Fruit fly (Drosophila melanogaster) whole organism, embryonic: ENCODE measurements around the gene Rpn11.

Experiments
- Atf-2 ChIP-seq: fragments of 200-800 bp; sonication (Bioruptor generic); optimal IDR thresholded peaks from 2 replicates; lab custom pipeline; 2016; ENCODE audit warnings: missing biosample characterization, missing genetic modification characterization
- Bdp1 ChIP-seq: fragments of 200-800 bp; sonication (Bioruptor generic); optimal IDR thresholded peaks from 3 replicates; lab custom pipeline; 2016; ENCODE audit warnings: missing biosample characterization, missing genetic modification characterization
- BtbVII ChIP-seq: fragments of 200-800 bp; sonication (Bioruptor generic); optimal IDR thresholded peaks from 3 replicates; lab custom pipeline; 2017; ENCODE audit warnings: missing biosample characterization, mild to moderate bottlenecking, missing genetic modification characterization
- CG10543 ChIP-seq: fragments of 200-800 bp; sonication (Bioruptor generic); optimal IDR thresholded peaks from 3 replicates; lab custom pipeline; 2017; ENCODE audit warnings: missing biosample characterization, mild to moderate bottlenecking, missing genetic modification characterization, moderate library complexity
- CG10959 ChIP-seq: fragments of 200-800 bp; sonication (Bioruptor generic); IDR thresholded peaks from 2 replicates; pipeline ENCODE4 v1.3.6; 2022; ENCODE audit warnings: missing biosample characterization, missing genetic modification characterization
- CG11093 ChIP-seq: fragments of 200-800 bp; sonication (Bioruptor generic); IDR thresholded peaks from 3 replicates; pipeline ENCODE4 v1.3.6; 2022; ENCODE audit warnings: missing biosample characterization, missing genetic modification characterization
- CG13424 ChIP-seq: fragments of 200-800 bp; sonication (Bioruptor generic); optimal IDR thresholded peaks from 2 replicates; lab custom pipeline; 2019; ENCODE audit warnings: missing biosample characterization, mild to moderate bottlenecking, missing genetic modification characterization, moderate library complexity
- CG17802 ChIP-seq: fragments of 200-800 bp; sonication (Bioruptor generic); optimal IDR thresholded peaks from 2 replicates; lab custom pipeline; 2018; ENCODE audit warnings: missing biosample characterization, mild to moderate bottlenecking, missing genetic modification characterization, moderate library complexity
- CG2199 ChIP-seq: fragments of 200-800 bp; sonication (Bioruptor generic); IDR thresholded peaks from 3 replicates; pipeline ENCODE4 v1.3.6; 2022; ENCODE audit warnings: missing biosample characterization, missing genetic modification characterization
- CG30431 ChIP-seq: fragments of 200-800 bp; sonication (Bioruptor generic); optimal IDR thresholded peaks from 2 replicates; lab custom pipeline; 2017; ENCODE audit warnings: missing biosample characterization, missing genetic modification characterization
- CG3407 ChIP-seq: fragments of 200-800 bp; sonication (Bioruptor generic); optimal IDR thresholded peaks from 2 replicates; lab custom pipeline; 2018; ENCODE audit warnings: missing biosample characterization, mild to moderate bottlenecking, missing genetic modification characterization
- CG3995 ChIP-seq: fragments of 200-800 bp; sonication (Bioruptor generic); optimal IDR thresholded peaks from 3 replicates; lab custom pipeline; 2016; ENCODE audit warnings: missing biosample characterization, missing genetic modification characterization
- CG5245 ChIP-seq: fragments of 200-800 bp; sonication (Bioruptor generic); optimal IDR thresholded peaks from 3 replicates; lab custom pipeline; 2016; ENCODE audit warnings: missing biosample characterization, missing genetic modification characterization
- CG5953 ChIP-seq: fragments of 200-800 bp; sonication (Bioruptor generic); IDR thresholded peaks from 2 replicates; pipeline ENCODE4 v1.3.6; 2022; ENCODE audit warnings: missing biosample characterization, missing genetic modification characterization
- CG6813 ChIP-seq: fragments of 200-800 bp; sonication (Bioruptor generic); optimal IDR thresholded peaks from 2 replicates; lab custom pipeline; 2017; ENCODE audit warnings: missing biosample characterization, missing genetic modification characterization, mild to moderate bottlenecking, moderate library complexity, missing genetic modification reagents
- CG7963 ChIP-seq: fragments of 200-800 bp; sonication (Bioruptor generic); IDR thresholded peaks from 3 replicates; pipeline ENCODE4 v1.3.6; 2022; ENCODE audit warnings: missing biosample characterization, missing genetic modification characterization; ENCODE audit not compliant: partially characterized antibody
- CG8388 ChIP-seq: fragments of 200-800 bp; sonication (Bioruptor generic); optimal IDR thresholded peaks from 2 replicates; lab custom pipeline; 2019; ENCODE audit warnings: missing biosample characterization, mild to moderate bottlenecking, missing genetic modification characterization, moderate library complexity
- CG8924 ChIP-seq: fragments of 200-800 bp; optimal IDR thresholded peaks from 3 replicates; lab custom pipeline; 2019; ENCODE audit warnings: missing biosample characterization, mild to moderate bottlenecking, missing genetic modification characterization, moderate library complexity
- D19A ChIP-seq: fragments of 200-800 bp; optimal IDR thresholded peaks from 3 replicates; lab custom pipeline; 2019; ENCODE audit warnings: missing biosample characterization, mild to moderate bottlenecking, missing genetic modification characterization, moderate library complexity
- Doc3 ChIP-seq: fragments of 200-800 bp; sonication (Bioruptor generic); IDR thresholded peaks from 3 replicates; pipeline ENCODE4 v1.3.6; 2022; ENCODE audit warnings: missing biosample characterization, missing genetic modification characterization; ENCODE audit not compliant: partially characterized antibody
- Fer1 ChIP-seq: fragments of 200-800 bp; sonication (Bioruptor generic); optimal IDR thresholded peaks from 2 replicates; lab custom pipeline; 2017; ENCODE audit warnings: missing biosample characterization, mild to moderate bottlenecking, missing genetic modification characterization
- Hmr ChIP-seq: fragments of 200-800 bp; sonication (Bioruptor generic); optimal IDR thresholded peaks from 3 replicates; lab custom pipeline; 2017; ENCODE audit warnings: mild to moderate bottlenecking, missing biosample characterization, missing genetic modification reagents, missing genetic modification characterization
- Hr78 ChIP-seq, 2 experiments: fragments of 200-800 bp in 1 of 2; fragments of >200 bp in 1 of 2; sonication (Bioruptor generic) in 1 of 2; optimal IDR thresholded peaks; 2 replicates each; lab custom pipeline; 2017 to 2019; ENCODE audit warnings: missing biosample characterization in 2 of 2, missing genetic modification characterization in 2 of 2, mild to moderate bottlenecking in 1 of 2, moderate library complexity in 1 of 2
- Hsf ChIP-seq: fragments of 200-800 bp; sonication (Bioruptor generic); optimal IDR thresholded peaks from 3 replicates; lab custom pipeline; 2016; ENCODE audit warnings: missing biosample characterization, missing genetic modification characterization
- Kr ChIP-seq: fragments of 200-800 bp; sonication (Bioruptor generic); optimal IDR thresholded peaks from 2 replicates; lab custom pipeline; 2017; ENCODE audit warnings: missing biosample characterization, mild to moderate bottlenecking, missing genetic modification characterization
- MESR4 ChIP-seq: fragments of 200-800 bp; sonication (Bioruptor generic); optimal IDR thresholded peaks from 2 replicates; lab custom pipeline; 2018; ENCODE audit warnings: missing biosample characterization, mild to moderate bottlenecking, missing genetic modification characterization, moderate library complexity
- Meics ChIP-seq: fragments of 200-800 bp; sonication (Bioruptor generic); optimal IDR thresholded peaks from 2 replicates; lab custom pipeline; 2017; ENCODE audit warnings: missing biosample characterization, mild to moderate bottlenecking, missing genetic modification characterization
- NK7.1 ChIP-seq: fragments of 200-800 bp; sonication (Bioruptor generic); optimal IDR thresholded peaks from 3 replicates; lab custom pipeline; 2016; ENCODE audit warnings: missing biosample characterization, missing genetic modification characterization
- Neu2 ChIP-seq: fragments of 200-800 bp; sonication (Bioruptor generic); optimal IDR thresholded peaks from 3 replicates; lab custom pipeline; 2016; ENCODE audit warnings: missing biosample characterization, missing genetic modification characterization, borderline replicate concordance
- aop ChIP-seq: fragments of 200-800 bp; sonication (Bioruptor generic); IDR thresholded peaks from 2 replicates; pipeline ENCODE4 v1.3.6; 2022; ENCODE audit warnings: missing biosample characterization, missing genetic modification characterization
- bsh ChIP-seq, 2 experiments: fragments of 200-800 bp; sonication (Bioruptor generic); optimal IDR thresholded peaks; 2 replicates each; lab custom pipeline; 2017 to 2018; ENCODE audit warnings: mild to moderate bottlenecking in 2 of 2, missing biosample characterization in 2 of 2, missing genetic modification characterization in 2 of 2, moderate library complexity in 1 of 2
- cato ChIP-seq: fragments of 200-800 bp; sonication (Bioruptor generic); optimal IDR thresholded peaks from 2 replicates; lab custom pipeline; 2016; ENCODE audit warnings: missing biosample characterization, missing genetic modification characterization, borderline replicate concordance
- dati ChIP-seq: fragments of 200-800 bp; sonication (Bioruptor generic); IDR thresholded peaks from 2 replicates; pipeline ENCODE4 v1.3.6; 2022; ENCODE audit warnings: missing biosample characterization, missing genetic modification characterization
- dm ChIP-seq: fragments of 200-800 bp; sonication (Bioruptor generic); optimal IDR thresholded peaks from 3 replicates; lab custom pipeline; 2016; ENCODE audit warnings: missing biosample characterization, missing genetic modification characterization
- emc ChIP-seq: fragments of 200-800 bp; sonication (Bioruptor generic); optimal IDR thresholded peaks from 2 replicates; lab custom pipeline; 2016; ENCODE audit warnings: missing biosample characterization, missing genetic modification characterization
- en ChIP-seq: fragments of 200-800 bp; sonication (Bioruptor generic); optimal IDR thresholded peaks from 2 replicates; lab custom pipeline; 2016; ENCODE audit warnings: missing biosample characterization, missing genetic modification characterization
- esg ChIP-seq: fragments of 200-800 bp; sonication (Bioruptor generic); conservative IDR thresholded peaks from 2 replicates; pipeline ENCODE4 v1.3.6; 2022; ENCODE audit warnings: missing biosample characterization, missing genetic modification characterization
- eyg ChIP-seq: fragments of 200-800 bp; sonication (Bioruptor generic); optimal IDR thresholded peaks from 3 replicates; lab custom pipeline; 2016; ENCODE audit warnings: missing biosample characterization, missing genetic modification characterization
- ftz-f1 ChIP-seq: fragments of 200-800 bp; sonication (Bioruptor generic); optimal IDR thresholded peaks from 2 replicates; lab custom pipeline; 2016; ENCODE audit warnings: missing biosample characterization, missing genetic modification characterization
- grn ChIP-seq: fragments of 200-800 bp; sonication (Bioruptor generic); optimal IDR thresholded peaks from 3 replicates; lab custom pipeline; 2017; ENCODE audit warnings: missing biosample characterization, missing genetic modification characterization
- insv ChIP-seq, 2 experiments: fragments of 200-800 bp; sonication (Bioruptor generic); optimal IDR thresholded peaks; 3 replicates each; lab custom pipeline; 2016 to 2018; ENCODE audit warnings: missing biosample characterization in 2 of 2, missing genetic modification characterization in 2 of 2
- lab ChIP-seq: fragments of 200-800 bp; sonication (Bioruptor generic); optimal IDR thresholded peaks from 3 replicates; lab custom pipeline; 2017; ENCODE audit warnings: missing biosample characterization, missing genetic modification characterization, mild to moderate bottlenecking, moderate library complexity, missing genetic modification reagents
- nerfin-2 ChIP-seq: fragments of 200-800 bp; sonication (Bioruptor generic); IDR thresholded peaks from 2 replicates; pipeline ENCODE4 v1.3.6; 2022; ENCODE audit warnings: missing biosample characterization, missing genetic modification characterization; ENCODE audit not compliant: partially characterized antibody
- org-1 ChIP-seq: fragments of 200-800 bp; sonication (Bioruptor generic); optimal IDR thresholded peaks from 2 replicates; lab custom pipeline; 2017; ENCODE audit warnings: missing biosample characterization, missing genetic modification characterization
- sens ChIP-seq: fragments of 200-800 bp; sonication (Bioruptor generic); peaks from one replicate; lab custom pipeline; 2016; ENCODE audit warnings: missing biosample characterization, missing genetic modification characterization
- slp2 ChIP-seq: fragments of 200-800 bp; sonication (Bioruptor generic); optimal IDR thresholded peaks from 2 replicates; lab custom pipeline; 2016; ENCODE audit warnings: missing biosample characterization, missing genetic modification characterization
- sug ChIP-seq: fragments of 200-800 bp; optimal IDR thresholded peaks from 2 replicates; lab custom pipeline; 2019; ENCODE audit warnings: missing biosample characterization, mild to moderate bottlenecking, missing genetic modification characterization, moderate library complexity
- tll ChIP-seq, 2 experiments: fragments of 200-800 bp in 1 of 2; fragments of >200 bp in 1 of 2; sonication (Bioruptor generic) in 1 of 2; optimal IDR thresholded peaks; 2 replicates each; lab custom pipeline; 2017 to 2019; ENCODE audit warnings: missing biosample characterization in 2 of 2, missing genetic modification characterization in 2 of 2, mild to moderate bottlenecking in 1 of 2, moderate library complexity in 1 of 2
- z ChIP-seq: fragments of 200-800 bp; sonication (Bioruptor generic); IDR thresholded peaks from 3 replicates; pipeline ENCODE4 v1.3.6; 2022; ENCODE audit warnings: missing biosample characterization, missing genetic modification characterization
- zf30C ChIP-seq: fragments of 200-800 bp; sonication (Bioruptor generic); optimal IDR thresholded peaks from 3 replicates; lab custom pipeline; 2018; ENCODE audit warnings: missing biosample characterization, mild to moderate bottlenecking, missing genetic modification characterization

Rpn11 gene

DNA sequence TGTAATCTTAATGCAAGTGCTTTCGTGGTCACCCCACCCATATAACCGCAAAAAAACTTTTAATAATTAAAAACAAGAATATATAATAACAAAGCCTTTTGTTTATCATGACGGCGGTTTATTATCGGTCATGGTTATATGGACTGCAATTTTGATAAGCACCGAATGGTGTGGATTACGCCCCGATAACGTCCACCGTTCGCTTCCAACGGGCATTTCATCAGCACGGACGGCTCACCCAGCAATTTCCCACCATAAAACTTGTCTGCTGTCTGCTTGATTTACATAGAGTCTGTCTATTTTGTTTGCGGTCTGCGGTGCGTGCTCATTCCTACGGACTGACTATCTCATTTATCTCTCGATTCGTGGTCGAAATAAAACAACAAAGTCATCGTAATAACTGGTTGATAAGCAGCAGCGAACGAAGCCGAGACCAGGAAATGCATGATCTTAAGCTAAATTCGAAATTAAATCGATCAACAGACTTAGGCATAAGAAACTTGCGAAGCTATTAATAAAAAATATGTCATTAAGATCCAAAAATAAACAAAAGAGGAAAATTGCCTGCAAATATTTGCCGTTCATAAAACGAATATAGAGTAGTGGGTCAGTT is 35.9 kb upstream of the Rpn11 start (continued):
- TF ChIP-seq bsh (GFP tag; optimal IDR thresholded peaks at IDR 0.05; lab: Kevin White, UChicago) (no peak), CG3995 (GFP tag; lab: Kevin White, UChicago) (no peak), CG3407 (no peak), insv (GFP tag; optimal IDR thresholded peaks at IDR 0.05; lab: Kevin White, UChicago) (no peak), Meics (GFP tag; lab: Kevin White, UChicago) (peak; percentile 12), CG11093 (GFP tag; lab: Robert Waterston, UW) (no peak), Hsf (GFP tag; lab: Kevin White, UChicago) (no peak), ftz-f1 (GFP tag; lab: Kevin White, UChicago) (no peak), Hmr (GFP tag; lab: Kevin White, UChicago) (peak; percentile 26), Atf-2 (GFP tag; lab: Kevin White, UChicago) (no peak), Kr (GFP tag; lab: Kevin White, UChicago) (no peak), z (GFP tag; lab: Robert Waterston, UW) (no peak), org-1 (GFP tag; lab: Kevin White, UChicago) (no peak), aop (GFP tag; lab: Robert Waterston, UW) (no peak), BtbVII (GFP tag; lab: Kevin White, UChicago) (peak; percentile 15), CG5953 (GFP tag; lab: Robert Waterston, UW) (no peak), CG8388 (GFP tag; lab: Kevin White, UChicago) (no peak), Hr78 (GFP tag; optimal IDR thresholded peaks at IDR 0.05; lab: Kevin White, UChicago) (no peak), dati (no peak), Bdp1 (no peak), grn (GFP tag; lab: Kevin White, UChicago) (peak; percentile 38), emc (no peak), lab (peak; percentile 14), Doc3 (GFP tag; lab: Robert Waterston, UW) (no peak), eyg (no peak), en (GFP tag; lab: Kevin White, UChicago) (no peak), sens (GFP tag; lab: Kevin White, UChicago) (peak; percentile 75), tll (GFP tag; optimal IDR thresholded peaks at IDR 0.05; lab: Kevin White, UChicago) (no peak), CG10543 (peak; percentile 74), Neu2 (GFP tag; lab: Kevin White, UChicago) (no peak), CG2199 (GFP tag; lab: Robert Waterston, UW) (0 out of 3 replicates have a peak, but pooled peaks have one; percentile 14), CG17802 (tag; lab: Kevin White, UChicago) (no peak), dm (GFP tag; lab: Kevin White, UChicago) (no peak), CG8924 (tag; lab: Kevin White, UChicago) (peak; percentile 2), CG13424 (tag; lab: Kevin White, UChicago) (no peak), slp2 (GFP tag; lab: Kevin White, UChicago) (no peak), CG30431 (GFP tag; lab: Kevin White, UChicago) (no peak), Fer1 (GFP tag; lab: Kevin White, UChicago) (peak; percentile 24), CG6813 (GFP tag; lab: Kevin White, UChicago) (no peak), esg (GFP tag; lab: Robert Waterston, UW) (no peak), nerfin-2 (no peak), MESR4 (no peak), sug (tag; lab: Kevin White, UChicago) (peak; percentile 54), CG10959 (GFP tag; lab: Robert Waterston, UW) (no peak), zf30C (no peak), NK7.1 (GFP tag; lab: Kevin White, UChicago) (no peak), CG5245 (no peak), D19A (tag; lab: Kevin White, UChicago) (peak; percentile 5), CG7963 (GFP tag; lab: Robert Waterston, UW) (no peak), cato (GFP tag; lab: Kevin White, UChicago) (no peak)
